Worm (Caenorhabditis elegans) whole organism, L1 larva: Measurements from ENCODE around the gene bpnt-1.
A peak's percentile ranks its signal among the peaks of the same experiment; 100 is the strongest.

Experiments used
- C16A3.4 ChIP-seq: fragments of 150-350 bp; optimal IDR thresholded peaks from 2 replicates; lab custom pipeline; 2014; ENCODE audit warnings: missing biosample characterization, missing genetic modification characterization
- C34B4.2 ChIP-seq: sonication (generic microtip); optimal IDR thresholded peaks from 2 replicates; lab custom pipeline; 2017; ENCODE audit warnings: mild to moderate bottlenecking, missing genetic modification characterization, missing compliant biosample characterization
- F16B12.6 ChIP-seq: fragments of 150-350 bp; optimal IDR thresholded peaks from 2 replicates; lab custom pipeline; 2014; ENCODE audit warnings: missing biosample characterization, missing genetic modification characterization
- Y116A8C.19 ChIP-seq: sonication (generic microtip); optimal IDR thresholded peaks from 2 replicates; lab custom pipeline; 2016; ENCODE audit warnings: missing compliant biosample characterization, missing genetic modification characterization, borderline replicate concordance
- aha-1 ChIP-seq: fragments of 150-350 bp; optimal IDR thresholded peaks from 2 replicates; lab custom pipeline; 2014; ENCODE audit warnings: missing biosample characterization, missing genetic modification characterization
- alr-1 ChIP-seq: fragments of 200-800 bp; sonication (Bioruptor generic); optimal IDR thresholded peaks from 2 replicates; lab custom pipeline; 2018; ENCODE audit warnings: borderline replicate concordance, mild to moderate bottlenecking, missing genetic modification characterization, missing compliant biosample characterization
- ama-1 ChIP-seq: fragments of 150-350 bp; optimal IDR thresholded peaks from 2 replicates; lab custom pipeline; 2014
- blmp-1 ChIP-seq: fragments of 150-350 bp; optimal IDR thresholded peaks from 2 replicates; lab custom pipeline; 2014; ENCODE audit warnings: missing biosample characterization, missing genetic modification characterization
- ceh-88 ChIP-seq: fragments of 200-800 bp; sonication (Bioruptor generic); IDR thresholded peaks from 2 replicates; pipeline ENCODE4 v1.3.6; 2022; ENCODE audit warnings: missing genetic modification characterization, missing compliant biosample characterization
- ces-1 ChIP-seq: fragments of 150-350 bp; optimal IDR thresholded peaks from 2 replicates; lab custom pipeline; 2014; ENCODE audit warnings: missing biosample characterization, missing genetic modification reagents, missing genetic modification characterization
- dpl-1 ChIP-seq, 3 experiments: fragments of 150-350 bp in 2 of 3; sonication (generic microtip) in 1 of 3; optimal IDR thresholded peaks; 2 replicates each; lab custom pipeline; 2014 to 2017; ENCODE audit warnings: missing biosample characterization in 3 of 3, missing genetic modification characterization in 3 of 3, missing genetic modification reagents in 3 of 3
- dsc-1 ChIP-seq: sonication (generic microtip); optimal IDR thresholded peaks from 2 replicates; lab custom pipeline; 2016; ENCODE audit warnings: mild to moderate bottlenecking, missing genetic modification characterization, missing compliant biosample characterization
- efl-3 ChIP-seq: fragments of 200-800 bp; sonication (Bioruptor generic); optimal IDR thresholded peaks from 2 replicates; lab custom pipeline; 2018; ENCODE audit warnings: mild to moderate bottlenecking, missing genetic modification characterization, missing compliant biosample characterization
- elt-2 ChIP-seq: sonication (generic microtip); optimal IDR thresholded peaks from 2 replicates; lab custom pipeline; 2016; ENCODE audit warnings: missing genetic modification characterization, mild to moderate bottlenecking, inconsistent platforms, missing compliant biosample characterization, missing genetic modification reagents
- ets-5 ChIP-seq: fragments of 200-800 bp; sonication (Bioruptor generic); IDR thresholded peaks from 2 replicates; pipeline ENCODE4 v1.3.6; 2022; ENCODE audit warnings: missing genetic modification characterization, missing compliant biosample characterization
- fkh-4 ChIP-seq: sonication (generic microtip); optimal IDR thresholded peaks from 2 replicates; lab custom pipeline; 2016; ENCODE audit warnings: missing compliant biosample characterization, missing genetic modification characterization, borderline replicate concordance
- fkh-8 ChIP-seq: sonication (generic microtip); optimal IDR thresholded peaks from 2 replicates; lab custom pipeline; 2016; ENCODE audit warnings: mild to moderate bottlenecking, missing genetic modification characterization, missing compliant biosample characterization
- grh-1 ChIP-seq: fragments of 200-800 bp; sonication (Bioruptor generic); IDR thresholded peaks from 2 replicates; pipeline ENCODE4 v1.3.6; 2022; ENCODE audit warnings: missing genetic modification reagents, missing genetic modification characterization, missing compliant biosample characterization
- hlh-4 ChIP-seq: sonication (generic microtip); optimal IDR thresholded peaks from 2 replicates; lab custom pipeline; 2016; ENCODE audit warnings: mild to moderate bottlenecking, missing genetic modification characterization, missing compliant biosample characterization
- hpl-2 ChIP-seq: fragments of 150-350 bp; optimal IDR thresholded peaks from 2 replicates; lab custom pipeline; 2014; ENCODE audit warnings: missing biosample characterization, missing genetic modification reagents, missing genetic modification characterization
- irx-1 ChIP-seq: sonication (generic microtip); optimal IDR thresholded peaks from 2 replicates; lab custom pipeline; 2016; ENCODE audit warnings: missing genetic modification characterization, missing compliant biosample characterization
- isw-1 ChIP-seq: fragments of 200-800 bp; sonication (Bioruptor generic); IDR thresholded peaks from 2 replicates; pipeline ENCODE4 v1.3.6; 2022; ENCODE audit warnings: missing genetic modification characterization, missing compliant biosample characterization
- jun-1 ChIP-seq: fragments of 150-350 bp; optimal IDR thresholded peaks from 2 replicates; lab custom pipeline; 2014; ENCODE audit warnings: missing biosample characterization, missing genetic modification reagents, missing genetic modification characterization
- lin-13 ChIP-seq: fragments of 150-350 bp; optimal IDR thresholded peaks from 2 replicates; lab custom pipeline; 2014; ENCODE audit warnings: missing biosample characterization, missing genetic modification reagents, missing genetic modification characterization
- lin-14 ChIP-seq: fragments of 200-800 bp; sonication (Bioruptor generic); optimal IDR thresholded peaks from 2 replicates; lab custom pipeline; 2018; ENCODE audit warnings: mild to moderate bottlenecking, missing genetic modification characterization, moderate library complexity, missing compliant biosample characterization
- lin-35 ChIP-seq, 2 experiments: fragments of 150-350 bp; optimal IDR thresholded peaks; 2 replicates each; lab custom pipeline; 2014; ENCODE audit warnings: missing biosample characterization in 2 of 2, missing genetic modification characterization in 2 of 2, missing genetic modification reagents in 2 of 2
- lsy-2 ChIP-seq, 2 experiments: fragments of 150-350 bp; optimal IDR thresholded peaks; 2 replicates each; lab custom pipeline; 2014; ENCODE audit warnings: missing biosample characterization in 2 of 2, missing genetic modification characterization in 2 of 2
- mdl-1 ChIP-seq, 2 experiments: fragments of 150-350 bp; optimal IDR thresholded peaks; 2 replicates each; lab custom pipeline; 2014 to 2017; ENCODE audit warnings: missing biosample characterization in 2 of 2, missing genetic modification characterization in 2 of 2, inconsistent platforms in 1 of 2
- nhr-237 ChIP-seq: fragments of 150-350 bp; optimal IDR thresholded peaks from 2 replicates; lab custom pipeline; 2014; ENCODE audit warnings: missing biosample characterization, missing genetic modification characterization
- nhr-76 ChIP-seq: sonication (generic microtip); optimal IDR thresholded peaks from 2 replicates; lab custom pipeline; 2017; ENCODE audit warnings: missing biosample characterization, missing genetic modification characterization
- nhr-85 ChIP-seq: sonication (generic microtip); peaks from one replicate; lab custom pipeline; 2016; ENCODE audit warnings: missing genetic modification characterization, inconsistent platforms, missing compliant biosample characterization
- pag-3 ChIP-seq: sonication (generic microtip); optimal IDR thresholded peaks from 2 replicates; lab custom pipeline; 2017; ENCODE audit warnings: missing genetic modification characterization, mild to moderate bottlenecking, missing compliant biosample characterization, antibody characterized with exemption, borderline replicate concordance; ENCODE audit not compliant: insufficient read depth
- pax-3 ChIP-seq: fragments of 200-800 bp; sonication (Bioruptor generic); optimal IDR thresholded peaks from 2 replicates; lab custom pipeline; 2018; ENCODE audit warnings: mild to moderate bottlenecking, missing genetic modification characterization, moderate library complexity, missing compliant biosample characterization
- rnt-1 ChIP-seq: sonication (generic microtip); optimal IDR thresholded peaks from 2 replicates; lab custom pipeline; 2016; ENCODE audit warnings: mild to moderate bottlenecking, missing genetic modification characterization, moderate library complexity, missing compliant biosample characterization
- skn-1 ChIP-seq: fragments of 150-350 bp; optimal IDR thresholded peaks from 2 replicates; lab custom pipeline; 2014; ENCODE audit warnings: missing biosample characterization, missing genetic modification characterization
- snpc-4 ChIP-seq: fragments of 150-350 bp; optimal IDR thresholded peaks from 2 replicates; lab custom pipeline; 2014; ENCODE audit warnings: missing biosample characterization, missing genetic modification characterization
- snu-23 ChIP-seq: sonication (generic microtip); optimal IDR thresholded peaks from 2 replicates; lab custom pipeline; 2016; ENCODE audit warnings: missing genetic modification characterization, missing compliant biosample characterization
- sptf-1 ChIP-seq: fragments of 150-350 bp; optimal IDR thresholded peaks from 2 replicates; lab custom pipeline; 2014; ENCODE audit warnings: missing biosample characterization, missing genetic modification characterization
- swsn-7 ChIP-seq: sonication (generic microtip); optimal IDR thresholded peaks from 2 replicates; lab custom pipeline; 2016; ENCODE audit warnings: missing genetic modification characterization, missing compliant biosample characterization
- tbx-2 ChIP-seq: sonication (generic microtip); optimal IDR thresholded peaks from 2 replicates; lab custom pipeline; 2016; ENCODE audit warnings: missing genetic modification characterization, missing compliant biosample characterization
- unc-130 ChIP-seq: fragments of 150-350 bp; optimal IDR thresholded peaks from 2 replicates; lab custom pipeline; 2017; ENCODE audit warnings: missing biosample characterization, missing genetic modification characterization, inconsistent platforms
- unc-30 ChIP-seq: sonication (generic microtip); optimal IDR thresholded peaks from 2 replicates; lab custom pipeline; 2017; ENCODE audit warnings: missing biosample characterization, missing genetic modification characterization
- unc-86 ChIP-seq: sonication (generic microtip); optimal IDR thresholded peaks from 2 replicates; lab custom pipeline; 2016; ENCODE audit warnings: missing genetic modification characterization, missing compliant biosample characterization
- unc-98 ChIP-seq: fragments of 200-800 bp; sonication (Bioruptor generic); IDR thresholded peaks from 2 replicates; pipeline ENCODE4 v1.3.6; 2022; ENCODE audit warnings: missing genetic modification characterization, missing compliant biosample characterization
- vab-15 ChIP-seq: sonication (generic microtip); optimal IDR thresholded peaks from 2 replicates; lab custom pipeline; 2017; ENCODE audit warnings: missing genotype, mild to moderate bottlenecking, missing genetic modification characterization, missing compliant biosample characterization
- xbp-1 ChIP-seq: sonication (generic microtip); optimal IDR thresholded peaks from 2 replicates; lab custom pipeline; 2016; ENCODE audit warnings: missing genetic modification characterization, missing compliant biosample characterization
- zag-1 ChIP-seq: fragments of 150-350 bp; optimal IDR thresholded peaks from 2 replicates; lab custom pipeline; 2014; ENCODE audit warnings: missing biosample characterization, missing genetic modification characterization
- zip-4 ChIP-seq: fragments of 200-800 bp; sonication (Bioruptor generic); optimal IDR thresholded peaks from 2 replicates; lab custom pipeline; 2018; ENCODE audit warnings: mild to moderate bottlenecking, missing genetic modification characterization, moderate library complexity, missing compliant biosample characterization
- ztf-4 ChIP-seq: fragments of 150-350 bp; optimal IDR thresholded peaks from 2 replicates; lab custom pipeline; 2014; ENCODE audit warnings: missing biosample characterization, missing genetic modification characterization

bpnt-1 gene

ce11 chrII:4374885-4375284 lies 45.2 kb upstream of the bpnt-1 start:
- TF ChIP-seq nhr-85 (tag; lab: Kevin White, UChicago) (no peak), snpc-4 (tag; lab: Kevin White, UChicago) (no peak), zip-4 (GFP tag; lab: Kevin White, UChicago) (no peak), lin-35 (GFP tag; optimal IDR thresholded peaks at IDR 0.05; lab: Kevin White, UChicago) (no peak), jun-1 (tag; lab: Kevin White, UChicago) (no peak)

ce11 chrII:4376295-4377172 lies 43.5 kb upstream of the bpnt-1 start, which contains the start of gene ntl-2:
TSS of gene ntl-2 (minus strand) at chrII:4376465.
- TF ChIP-seq xbp-1 (tag; lab: Kevin White, UChicago), result peak; percentile 86
- no peak for TF ChIP-seq ces-1 (GFP tag; lab: Kevin White, UChicago)
- peak; percentile 60 to 96 for TF ChIP-seq mdl-1 (tag; optimal IDR thresholded peaks at IDR 0.05; lab: Kevin White, UChicago)
- TF ChIP-seq Y116A8C.19 (tag; lab: Kevin White, UChicago), result no peak
- TF ChIP-seq C16A3.4 (tag; lab: Kevin White, UChicago), result peak; percentile 89
- no peak for TF ChIP-seq nhr-76
- TF ChIP-seq unc-86 (tag; lab: Kevin White, UChicago), result peak; percentile 95
- peak; percentile 82 to 85 (median 82) for TF ChIP-seq dpl-1 (GFP tag; optimal IDR thresholded peaks at IDR 0.05; lab: Kevin White, UChicago)
- TF ChIP-seq sptf-1, result no peak
- TF ChIP-seq aha-1 (tag; lab: Kevin White, UChicago), result peak; percentile 70
- peak; percentile 70 for TF ChIP-seq C34B4.2 (tag; lab: Kevin White, UChicago)
- TF ChIP-seq snu-23 (GFP tag; lab: Kevin White, UChicago), result peak; percentile 93
- TF ChIP-seq hpl-2, result peak; percentile 56
- TF ChIP-seq skn-1 (tag; lab: Kevin White, UChicago), result peak; percentile 92
- TF ChIP-seq nhr-85 (tag; lab: Kevin White, UChicago), result peak; percentile 97
- TF ChIP-seq pag-3, result no peak
- TF ChIP-seq vab-15, result peak; percentile 95
- peak; percentile 97 for TF ChIP-seq pax-3
- TF ChIP-seq lsy-2 (tag; optimal IDR thresholded peaks at IDR 0.05; lab: Kevin White, UChicago), result peak; percentile 99
- TF ChIP-seq unc-130 (tag; lab: Kevin White, UChicago), result peak; percentile 88
- TF ChIP-seq elt-2, result peak; percentile 98
- TF ChIP-seq unc-30 (tag; lab: Kevin White, UChicago), result no peak
- no peak for TF ChIP-seq alr-1 (tag; lab: Kevin White, UChicago)
- TF ChIP-seq F16B12.6 (tag; lab: Kevin White, UChicago), result peak; percentile 66
- TF ChIP-seq ceh-88 (GFP tag; lab: Robert Waterston, UW), result peak; percentile 82
- TF ChIP-seq zag-1, result no peak
- no peak for TF ChIP-seq hlh-4 (tag; lab: Kevin White, UChicago)
- peak; percentile 95 for TF ChIP-seq swsn-7 (tag; lab: Kevin White, UChicago)
- TF ChIP-seq efl-3 (GFP tag; lab: Kevin White, UChicago), result peak; percentile 71
- TF ChIP-seq jun-1 (tag; lab: Kevin White, UChicago), result peak; percentile 95
- TF ChIP-seq nhr-237, result peak; percentile 88
- TF ChIP-seq irx-1 (tag; lab: Kevin White, UChicago), result peak; percentile 88
- peak; percentile 48; the same call in 1 of the 2 replicates for TF ChIP-seq unc-98 (GFP tag; lab: Robert Waterston, UW)
- TF ChIP-seq lin-14 (GFP tag; lab: Kevin White, UChicago), result peak; percentile 100
- TF ChIP-seq tbx-2, result peak; percentile 93
- TF ChIP-seq fkh-8 (tag; lab: Kevin White, UChicago), result peak; percentile 99
- peak; percentile 16 for TF ChIP-seq ama-1
- peak; percentile 91 for TF ChIP-seq grh-1 (GFP tag; lab: Robert Waterston, UW)
- no peak for TF ChIP-seq ets-5 (GFP tag; lab: Robert Waterston, UW)
- TF ChIP-seq lin-13 (GFP tag; lab: Kevin White, UChicago), result peak; percentile 97
- peak; percentile 88 for TF ChIP-seq dsc-1 (tag; lab: Kevin White, UChicago)
- peak; percentile 59 for TF ChIP-seq blmp-1 (tag; lab: Kevin White, UChicago)
- peak; percentile 96 for TF ChIP-seq rnt-1
- TF ChIP-seq ztf-4 (tag; lab: Kevin White, UChicago), result peak; percentile 89
- peak; percentile 23 for TF ChIP-seq fkh-4 (tag; lab: Kevin White, UChicago)
- TF ChIP-seq isw-1 (GFP tag; lab: Robert Waterston, UW), result peak; percentile 94
